Fruit fly (Drosophila melanogaster) whole organism, wandering third instar larva: ENCODE measurements around the gene Cht7.
A peak's percentile ranks its signal among the peaks of the same experiment; 100 is the strongest.

Experiments
- Abd-B ChIP-seq: fragments of >200 bp; optimal IDR thresholded peaks from 2 replicates; lab custom pipeline; 2017; ENCODE audit warnings: missing biosample characterization, missing genetic modification characterization
- CG9705 ChIP-seq: fragments of 200-800 bp; sonication (Bioruptor generic); optimal IDR thresholded peaks from 2 replicates; lab custom pipeline; 2018; ENCODE audit warnings: missing biosample characterization, mild to moderate bottlenecking, missing genetic modification characterization
- CrebA ChIP-seq: fragments of 200-800 bp; sonication (Bioruptor generic); optimal IDR thresholded peaks from 2 replicates; lab custom pipeline; 2016; ENCODE audit warnings: missing biosample characterization, mild to moderate bottlenecking, missing genetic modification characterization, borderline replicate concordance
- Dfd ChIP-seq: fragments of >200 bp; optimal IDR thresholded peaks from 2 replicates; lab custom pipeline; 2017; ENCODE audit warnings: missing biosample characterization, missing genetic modification characterization
- Dif ChIP-seq: fragments of 200-275, 200-300 bp; sonication (Bioruptor generic); optimal IDR thresholded peaks from 2 replicates; lab custom pipeline; 2018; ENCODE audit warnings: missing biosample characterization, missing genetic modification characterization; ENCODE audit not compliant: partially characterized antibody
- GATAd ChIP-seq: sonication (Bioruptor generic); optimal IDR thresholded peaks from 2 replicates; lab custom pipeline; 2016; ENCODE audit warnings: missing biosample characterization, missing genetic modification characterization
- HLH106 ChIP-seq: fragments of 200-800 bp; optimal IDR thresholded peaks from 3 replicates; lab custom pipeline; 2019; ENCODE audit warnings: missing biosample characterization, mild to moderate bottlenecking, missing genetic modification characterization, moderate library complexity
- Hnf4 ChIP-seq: fragments of 200-800 bp; sonication (Bioruptor generic); optimal IDR thresholded peaks from 2 replicates; lab custom pipeline; 2016; ENCODE audit warnings: missing biosample characterization, mild to moderate bottlenecking, missing genetic modification characterization
- Hr78 ChIP-seq: fragments of >200 bp; optimal IDR thresholded peaks from 2 replicates; lab custom pipeline; 2017; ENCODE audit warnings: missing biosample characterization, missing genetic modification characterization
- Hr83 ChIP-seq: fragments of 200-300 bp; sonication (Bioruptor generic); optimal IDR thresholded peaks from 2 replicates; lab custom pipeline; 2016; ENCODE audit warnings: missing biosample characterization, mild to moderate bottlenecking, missing genetic modification characterization, moderate library complexity; ENCODE audit not compliant: poor library complexity, severe bottlenecking
- Jra ChIP-seq: sonication (Bioruptor generic); optimal IDR thresholded peaks from 2 replicates; lab custom pipeline; 2016; ENCODE audit warnings: missing biosample characterization, missing genetic modification characterization
- Mio ChIP-seq: sonication (Bioruptor generic); optimal IDR thresholded peaks from 2 replicates; lab custom pipeline; 2016; ENCODE audit warnings: missing biosample characterization, missing genetic modification characterization
- Myc ChIP-seq: fragments of >200 bp; optimal IDR thresholded peaks from 2 replicates; lab custom pipeline; 2017
- N ChIP-seq: fragments of >200 bp; optimal IDR thresholded peaks from 2 replicates; lab custom pipeline; 2018; ENCODE audit warnings: missing biosample characterization, missing external identifiers, missing genetic modification characterization
- OdsH ChIP-seq: fragments of 200-800 bp; sonication (Bioruptor generic); optimal IDR thresholded peaks from 2 replicates; lab custom pipeline; 2016; ENCODE audit warnings: missing biosample characterization, mild to moderate bottlenecking, missing genetic modification characterization
- Rel ChIP-seq, 2 experiments: fragments of 200-800 bp; sonication (Bioruptor generic) in 1 of 2; optimal IDR thresholded peaks; 2 replicates in 1 of 2; 3 replicates in 1 of 2; lab custom pipeline; 2016 to 2019; ENCODE audit warnings: mild to moderate bottlenecking in 2 of 2, missing biosample characterization in 2 of 2, missing genetic modification characterization in 2 of 2, moderate library complexity in 1 of 2
- Sp1 ChIP-seq: fragments of 200-800 bp; sonication (Bioruptor generic); optimal IDR thresholded peaks from 3 replicates; lab custom pipeline; 2019; ENCODE audit warnings: missing biosample characterization, mild to moderate bottlenecking, missing genetic modification characterization, moderate library complexity
- Vsx2 ChIP-seq: fragments of 200-300, 225-300 bp; sonication (Bioruptor generic); optimal IDR thresholded peaks from 2 replicates; lab custom pipeline; 2018; ENCODE audit warnings: missing biosample characterization, missing genetic modification characterization; ENCODE audit not compliant: partially characterized antibody
- br ChIP-seq: fragments of 200-800 bp; sonication (Bioruptor generic); optimal IDR thresholded peaks from 2 replicates; lab custom pipeline; 2016; ENCODE audit warnings: missing biosample characterization, missing genetic modification characterization
- brk ChIP-seq: fragments of 200-800 bp; sonication (Bioruptor generic); optimal IDR thresholded peaks from 2 replicates; lab custom pipeline; 2016; ENCODE audit warnings: missing biosample characterization, mild to moderate bottlenecking, missing genetic modification characterization
- dl ChIP-seq, 2 experiments: fragments of 175-275, 200-275 bp in 1 of 2; fragments of 200-275 bp in 1 of 2; sonication (Bioruptor generic); optimal IDR thresholded peaks; lab custom pipeline; 2018; ENCODE audit warnings: mild to moderate bottlenecking in 2 of 2, missing biosample characterization in 2 of 2, missing genetic modification characterization in 2 of 2, moderate library complexity in 2 of 2; ENCODE audit not compliant: partially characterized antibody in 2 of 2, insufficient read depth in 1 of 2
- dsf ChIP-seq: sonication (Bioruptor generic); optimal IDR thresholded peaks from 2 replicates; lab custom pipeline; 2016; ENCODE audit warnings: missing biosample characterization, missing genetic modification characterization, borderline replicate concordance
- ey ChIP-seq: fragments of 200-800 bp; sonication (Bioruptor generic); optimal IDR thresholded peaks from 2 replicates; lab custom pipeline; 2016; ENCODE audit warnings: missing biosample characterization, missing genetic modification characterization
- foxo ChIP-seq, 2 experiments: fragments of 200-800 bp; sonication (Bioruptor generic); optimal IDR thresholded peaks; 2 replicates in 1 of 2; 3 replicates in 1 of 2; lab custom pipeline; 2016 to 2017; ENCODE audit warnings: missing biosample characterization in 2 of 2, missing genetic modification characterization in 2 of 2
- fru ChIP-seq: fragments of 200-800 bp; sonication (Bioruptor generic); optimal IDR thresholded peaks from 3 replicates; lab custom pipeline; 2016; ENCODE audit warnings: missing biosample characterization, mild to moderate bottlenecking, missing genetic modification characterization
- h ChIP-seq: fragments of 200-800 bp; sonication (Bioruptor generic); optimal IDR thresholded peaks from 3 replicates; lab custom pipeline; 2016; ENCODE audit warnings: missing biosample characterization, mild to moderate bottlenecking, missing genetic modification characterization
- jim ChIP-seq: fragments of 175-275, 200-325 bp; sonication (Bioruptor generic); optimal IDR thresholded peaks from 2 replicates; lab custom pipeline; 2016; ENCODE audit warnings: missing biosample characterization, mild to moderate bottlenecking, missing genetic modification characterization
- lola ChIP-seq: fragments of >200 bp; optimal IDR thresholded peaks from 2 replicates; lab custom pipeline; 2017; ENCODE audit warnings: missing biosample characterization, missing genetic modification characterization
- pan ChIP-seq: fragments of >200 bp; optimal IDR thresholded peaks from 2 replicates; lab custom pipeline; 2017
- psq ChIP-seq: fragments of 200-800 bp; sonication (Bioruptor generic); optimal IDR thresholded peaks from 3 replicates; lab custom pipeline; 2017; ENCODE audit warnings: missing biosample characterization, mild to moderate bottlenecking, missing genetic modification characterization, moderate library complexity
- rgr ChIP-seq: fragments of 200-800 bp; sonication (Bioruptor generic); optimal IDR thresholded peaks from 3 replicates; lab custom pipeline; 2016; ENCODE audit warnings: missing biosample characterization, mild to moderate bottlenecking, missing genetic modification characterization
- sv ChIP-seq: fragments of 200-800 bp; sonication (Bioruptor generic); optimal IDR thresholded peaks from 3 replicates; lab custom pipeline; 2016; ENCODE audit warnings: missing biosample characterization, missing genetic modification characterization
- woc ChIP-seq: sonication (Bioruptor generic); optimal IDR thresholded peaks from 2 replicates; lab custom pipeline; 2016; ENCODE audit warnings: missing biosample characterization, mild to moderate bottlenecking, missing genetic modification characterization

The Cht7 gene

dm6 chr3L:3058970-3059883 is 47.5 kb downstream of the Cht7 start:
- TF ChIP-seq rgr (GFP tag; lab: Kevin White, UChicago) (no peak), Rel (GFP tag; optimal IDR thresholded peaks at IDR 0.05; lab: Kevin White, UChicago) (no peak), Rel (tag; optimal IDR thresholded peaks at IDR 0.05; lab: Kevin White, UChicago) (peak; percentile 93), ey (peak; percentile 8), Myc (no peak), HLH106 (tag; lab: Kevin White, UChicago) (peak; percentile 19), h (GFP tag; lab: Kevin White, UChicago) (peak; percentile 1), OdsH (GFP tag; lab: Kevin White, UChicago) (no peak)

dm6 chr3L:3054851-3055250 is 51.9 kb downstream of the Cht7 start, which contains the start of gene CG16753:
Gene CG16753 (plus strand): TSS chr3L:3055079.
- no peak for TF ChIP-seq Rel (GFP tag; optimal IDR thresholded peaks at IDR 0.05; lab: Kevin White, UChicago)
- peak; percentile 83 for TF ChIP-seq Rel (tag; optimal IDR thresholded peaks at IDR 0.05; lab: Kevin White, UChicago)
- no peak for TF ChIP-seq Myc
- TF ChIP-seq CrebA (GFP tag; lab: Kevin White, UChicago), result no peak

DNA sequence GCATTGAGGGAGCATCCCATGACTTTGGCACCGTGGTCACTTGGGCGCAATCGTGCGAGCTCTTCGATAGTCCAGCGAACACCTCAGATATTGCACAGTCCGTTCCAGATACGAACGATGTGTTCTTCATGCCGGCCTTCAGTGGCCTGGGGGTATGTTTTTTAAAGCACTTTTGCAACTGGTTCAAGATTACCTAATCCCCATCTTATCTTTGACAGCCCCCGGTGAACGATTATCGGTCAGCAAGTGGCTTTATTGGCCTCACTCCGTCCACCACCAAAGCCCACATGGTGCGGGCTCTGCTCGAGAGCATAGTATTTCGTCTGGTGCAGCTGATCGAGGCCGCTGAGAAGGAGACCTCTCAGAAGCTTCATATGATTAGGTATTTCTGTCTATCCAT is 52.7 kb downstream of the Cht7 start:
- TF ChIP-seq h (GFP tag; lab: Kevin White, UChicago) (no peak), Hnf4 (GFP tag; lab: Kevin White, UChicago) (no peak), woc (GFP tag; lab: Kevin White, UChicago) (no peak)
- TF ChIP-seq, all 38 proteins: peak for 0

DNA sequence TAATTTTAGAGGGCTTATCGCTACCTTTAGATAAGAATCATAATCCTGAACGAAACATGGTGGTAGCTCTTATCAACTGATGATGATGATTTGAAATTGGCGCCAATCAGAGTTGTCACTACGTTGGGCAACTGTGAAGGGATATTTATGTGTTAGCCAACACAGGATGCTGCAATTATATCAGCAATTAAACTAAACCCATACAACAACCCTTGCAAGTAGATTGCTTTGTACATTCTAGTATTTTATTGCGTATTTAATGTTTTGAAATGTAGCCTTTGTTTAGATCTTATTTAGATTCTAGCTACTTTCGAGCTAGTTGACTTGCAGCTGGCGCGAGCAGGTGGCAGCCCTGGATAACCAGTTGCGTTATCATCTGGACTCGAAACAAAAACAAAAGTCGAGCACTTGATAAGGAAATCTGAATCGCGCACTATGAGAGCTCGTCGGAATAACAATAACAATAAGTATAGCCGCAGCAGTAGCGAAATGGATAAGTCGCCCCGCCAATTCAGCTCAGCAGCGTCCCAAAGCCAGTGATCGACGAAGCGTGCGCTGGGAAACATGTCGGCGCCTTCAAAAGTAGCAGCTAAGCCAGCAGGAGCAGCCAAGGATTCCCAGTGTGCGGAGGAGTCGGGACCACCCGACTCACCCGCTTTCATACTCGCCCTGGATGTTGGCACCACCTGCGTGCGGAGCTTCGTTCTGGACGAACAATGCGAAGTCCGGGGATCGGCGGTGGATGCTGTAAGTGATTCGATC is 54.5 kb downstream of the Cht7 start, which contains the start of gene CG1271:
CG1271 (plus strand) TSS at position 405 of the 762 bp plus-strand sequence.
- peak; percentile 84 for TF ChIP-seq GATAd (GFP tag; lab: Kevin White, UChicago)
- peak; percentile 85 for TF ChIP-seq h (GFP tag; lab: Kevin White, UChicago)
- no peak for TF ChIP-seq Dif (GFP tag; lab: Kevin White, UChicago)
- no peak for TF ChIP-seq Hnf4 (GFP tag; lab: Kevin White, UChicago)
- peak; percentile 82 for TF ChIP-seq woc (GFP tag; lab: Kevin White, UChicago)
- TF ChIP-seq Hr83, result no peak
- peak; percentile 65 for TF ChIP-seq ey
- TF ChIP-seq Mio (GFP tag; lab: Kevin White, UChicago), result no peak
- peak; percentile 41 for TF ChIP-seq OdsH (GFP tag; lab: Kevin White, UChicago)
- TF ChIP-seq Vsx2 (GFP tag; lab: Kevin White, UChicago), result no peak
- TF ChIP-seq Jra (GFP tag; lab: Kevin White, UChicago), result peak; percentile 30
- TF ChIP-seq CG9705, result peak; percentile 51
- no peak for TF ChIP-seq dsf (GFP tag; lab: Kevin White, UChicago)
- TF ChIP-seq HLH106 (tag; lab: Kevin White, UChicago), result peak; percentile 73
- no peak for TF ChIP-seq N (GFP tag; lab: Kevin White, UChicago)
- peak; percentile 98 for TF ChIP-seq Myc
- no peak for TF ChIP-seq jim
- TF ChIP-seq lola (GFP tag; lab: Kevin White, UChicago), result no peak
- TF ChIP-seq Dfd, result no peak
- no peak for TF ChIP-seq Hr78
- no peak for TF ChIP-seq Rel (GFP tag; optimal IDR thresholded peaks at IDR 0.05; lab: Kevin White, UChicago)
- TF ChIP-seq Rel (tag; optimal IDR thresholded peaks at IDR 0.05; lab: Kevin White, UChicago), result peak; percentile 61
- peak; percentile 59 for TF ChIP-seq rgr (GFP tag; lab: Kevin White, UChicago)
- peak; percentile 39 for TF ChIP-seq psq
- TF ChIP-seq fru (GFP tag; lab: Kevin White, UChicago), result no peak
- peak in 1 of 2 experiments; percentile 82 for TF ChIP-seq foxo (GFP tag; optimal IDR thresholded peaks at IDR 0.05; lab: Kevin White, UChicago)
- TF ChIP-seq Abd-B, result no peak
- peak; percentile 29 for TF ChIP-seq sv (GFP tag; lab: Kevin White, UChicago)
- no peak for TF ChIP-seq brk
- TF ChIP-seq pan, result no peak
- TF ChIP-seq dl (GFP tag; optimal IDR thresholded peaks at IDR 0.05; lab: Kevin White, UChicago; ENCODE audit: insufficient read depth in 1 of 2, partially characterized antibody in 2 of 2), result no peak
- peak; percentile 67 for TF ChIP-seq br (GFP tag; lab: Kevin White, UChicago)
- TF ChIP-seq Sp1 (GFP tag; lab: Kevin White, UChicago), result peak; percentile 71
